Fruit fly (Drosophila melanogaster): Measurements from ENCODE around the gene CG5521.

CG5521 gene

DNA sequence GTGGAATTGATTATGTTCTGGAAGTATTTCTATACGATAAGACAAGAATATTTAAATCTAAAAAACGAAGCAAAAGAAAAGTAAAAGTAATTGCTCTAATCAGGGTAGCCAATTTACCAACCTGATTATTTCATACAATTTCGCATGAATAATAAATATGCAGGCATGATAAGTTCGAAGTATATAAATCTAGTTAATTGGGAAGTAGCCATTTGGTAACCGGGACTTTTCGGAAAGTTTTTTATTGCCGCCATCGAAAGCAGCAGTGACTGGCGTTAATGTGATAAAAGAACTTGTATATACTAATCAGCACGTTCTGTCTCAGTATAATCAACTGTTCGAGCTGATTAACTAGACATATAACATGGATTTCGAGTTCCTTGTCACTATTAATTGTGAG is 36.1 kb downstream of the CG5521 start:
- TF ChIP-seq Smox (GFP tag; optimal IDR thresholded peaks at IDR 0.05) (no peak), CG15336 (GFP tag; IDR thresholded peaks at IDR 0.05) (no peak), topi (GFP tag; optimal IDR thresholded peaks at IDR 0.05) (no peak), CG6276 (GFP tag; optimal IDR thresholded peaks at IDR 0.05) (no peak), CG10669 (GFP tag; optimal IDR thresholded peaks at IDR 0.05) (no peak), CG1621 (tag; optimal IDR thresholded peaks at IDR 0.05) (no peak)

DNA sequence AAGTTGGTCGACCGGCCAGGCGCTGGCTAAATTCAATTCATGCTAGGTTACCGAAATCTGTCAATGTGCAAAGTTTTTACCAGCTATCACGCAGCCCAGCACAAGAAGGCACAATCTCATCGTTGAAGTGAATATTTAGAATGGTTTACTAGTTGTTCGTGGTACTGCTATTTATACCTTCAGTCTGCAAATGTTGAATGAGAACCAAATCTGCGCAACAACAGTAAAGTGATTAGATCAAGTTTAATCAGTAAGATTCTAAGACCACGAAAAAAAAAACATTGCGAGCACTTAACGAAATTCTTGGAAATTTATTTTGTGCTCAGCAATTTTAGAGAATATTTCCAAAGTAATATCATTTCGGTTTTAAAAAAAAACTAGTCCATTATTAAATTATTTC is 38.6 kb downstream of the CG5521 start, which contains the start of gene CG6296:
Gene CG6296, minus strand, starts transcription at position 132 of the 400 bp plus-strand sequence.
- TF ChIP-seq CG8632 (GFP tag; optimal IDR thresholded peaks at IDR 0.05) = no peak
- TF ChIP-seq CG32006 (GFP tag; optimal IDR thresholded peaks at IDR 0.05) = no peak
- no peak for TF ChIP-seq dac (GFP tag; optimal IDR thresholded peaks at IDR 0.05)
- TF ChIP-seq Sox15 (GFP tag; optimal IDR thresholded peaks at IDR 0.05) = no peak
- no peak for TF ChIP-seq Met (GFP tag; optimal IDR thresholded peaks at IDR 0.05)
- TF ChIP-seq CG4318 (GFP tag; optimal IDR thresholded peaks at IDR 0.05) = no peak
- no peak for TF ChIP-seq topi (GFP tag; optimal IDR thresholded peaks at IDR 0.05)
- no peak for TF ChIP-seq CG9139 (GFP tag; optimal IDR thresholded peaks at IDR 0.05)
- no peak for TF ChIP-seq Hr38 (GFP tag; optimal IDR thresholded peaks at IDR 0.05)
- TF ChIP-seq Lpt (GFP tag; optimal IDR thresholded peaks at IDR 0.05) = no peak
- no peak for TF ChIP-seq cyc (GFP tag; optimal IDR thresholded peaks at IDR 0.05)
- no peak for TF ChIP-seq CG10669 (GFP tag; optimal IDR thresholded peaks at IDR 0.05)

DNA sequence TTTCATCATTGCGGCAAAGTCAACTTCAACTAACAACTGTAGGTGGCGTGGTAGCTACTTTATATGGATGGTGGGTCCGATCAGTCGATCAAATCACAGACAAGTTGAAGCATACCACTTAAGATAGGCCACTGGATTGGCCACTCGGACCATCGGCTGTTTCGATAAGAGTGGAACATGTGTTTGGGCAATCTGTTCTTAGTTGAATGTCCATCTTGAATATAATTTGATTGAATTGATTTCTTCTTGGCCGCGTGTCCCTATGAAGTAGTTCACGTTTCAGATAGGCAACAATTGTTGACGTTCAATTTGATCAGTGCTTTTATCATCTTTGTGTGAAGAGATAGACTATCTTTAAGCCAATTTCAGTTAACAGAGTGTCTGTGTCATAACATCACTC is 40.3 kb downstream of the CG5521 start, which contains the start of gene CG6295:
Gene CG6295, minus strand, starts transcription at position 34 of the 400 bp plus-strand sequence.
- TF ChIP-seq dac (GFP tag; optimal IDR thresholded peaks at IDR 0.05) = no peak
- TF ChIP-seq CG31627 (GFP tag; optimal IDR thresholded peaks at IDR 0.05) = no peak
- TF ChIP-seq CG34406 (GFP tag; optimal IDR thresholded peaks at IDR 0.05) = no peak
- TF ChIP-seq fd85E (GFP tag; optimal IDR thresholded peaks at IDR 0.05) = no peak
- TF ChIP-seq vri (GFP tag; optimal IDR thresholded peaks at IDR 0.05) = no peak
- TF ChIP-seq achi (GFP tag; optimal IDR thresholded peaks at IDR 0.05) = no peak
- no peak for TF ChIP-seq CG11294 (GFP tag; IDR thresholded peaks at IDR 0.05)
- no peak for TF ChIP-seq CG6792 (GFP tag; optimal IDR thresholded peaks at IDR 0.05)
- no peak for TF ChIP-seq Hr39 (GFP tag; optimal IDR thresholded peaks at IDR 0.05)
- no peak for TF ChIP-seq topi (GFP tag; optimal IDR thresholded peaks at IDR 0.05)
- TF ChIP-seq CG6276 (GFP tag; optimal IDR thresholded peaks at IDR 0.05) = no peak
- TF ChIP-seq esn (GFP tag; optimal IDR thresholded peaks at IDR 0.05) = no peak
- no peak for TF ChIP-seq Gug (GFP tag; IDR thresholded peaks at IDR 0.05)
- TF ChIP-seq salr (GFP tag; optimal IDR thresholded peaks at IDR 0.05) = no peak
- TF ChIP-seq CG8119 (GFP tag; IDR thresholded peaks at IDR 0.05) = no peak
- TF ChIP-seq eg (GFP tag; IDR thresholded peaks at IDR 0.05) = no peak
- TF ChIP-seq CG10631 (GFP tag; optimal IDR thresholded peaks at IDR 0.05) = no peak
- no peak for TF ChIP-seq acj6 (GFP tag; optimal IDR thresholded peaks at IDR 0.05)
- no peak for TF ChIP-seq CG11762 (GFP tag; optimal IDR thresholded peaks at IDR 0.05; ENCODE audit: insufficient read depth)

DNA sequence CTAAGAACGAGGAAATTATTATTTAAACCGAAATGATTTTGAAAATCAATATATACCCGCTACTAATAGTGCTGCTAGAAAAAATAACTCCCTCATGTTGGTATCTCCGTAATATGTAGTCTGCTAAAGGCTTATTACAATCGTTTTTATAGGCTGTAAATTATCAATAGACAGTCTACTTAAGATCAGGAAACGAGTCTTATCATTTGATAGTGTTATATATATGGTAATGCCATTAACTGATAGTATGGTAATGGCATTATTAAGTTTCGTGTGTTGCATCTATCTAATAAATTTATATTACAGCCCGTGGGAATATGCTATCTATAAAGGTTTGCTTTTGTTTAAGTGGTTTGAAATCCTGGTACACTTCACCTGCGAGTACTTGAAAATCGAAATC is 51.5 kb downstream of the CG5521 start, which contains the start of gene CG17192:
Gene CG17192, minus strand, starts transcription at position 101 of the 400 bp plus-strand sequence.
- TF ChIP-seq Eip75B (GFP tag; optimal IDR thresholded peaks at IDR 0.05) (no peak), acj6 (GFP tag; optimal IDR thresholded peaks at IDR 0.05) (no peak), lz (GFP tag; optimal IDR thresholded peaks at IDR 0.05) (no peak), Hr39 (GFP tag; optimal IDR thresholded peaks at IDR 0.05) (no peak), CG31627 (GFP tag; optimal IDR thresholded peaks at IDR 0.05) (no peak), Sox15 (GFP tag; optimal IDR thresholded peaks at IDR 0.05) (no peak), CG6854 (GFP tag; optimal IDR thresholded peaks at IDR 0.05) (no peak), CG34406 (GFP tag; optimal IDR thresholded peaks at IDR 0.05) (no peak), Hr38 (GFP tag; optimal IDR thresholded peaks at IDR 0.05) (no peak), fd85E (GFP tag; optimal IDR thresholded peaks at IDR 0.05) (no peak), CG15336 (GFP tag; IDR thresholded peaks at IDR 0.05) (no peak), dsx (GFP tag; optimal IDR thresholded peaks at IDR 0.05; ENCODE audit: poor library complexity, severe bottlenecking) (no peak)
